Worm (Caenorhabditis elegans) whole organism, early embryonic: Measurements from ENCODE around the gene C15B12.1.

ENCODE experiments used
- B0310.2 ChIP-seq: sonication (generic microtip); optimal IDR thresholded peaks from 2 replicates; lab custom pipeline; 2016; ENCODE audit warnings: mild to moderate bottlenecking, missing genetic modification characterization, missing compliant biosample characterization
- F13C5.2 ChIP-seq: sonication (generic microtip); optimal IDR thresholded peaks from 2 replicates; lab custom pipeline; 2017; ENCODE audit warnings: mild to moderate bottlenecking, missing genetic modification characterization, inconsistent platforms, missing compliant biosample characterization
- aly-1 ChIP-seq: sonication (generic microtip); optimal IDR thresholded peaks from 2 replicates; lab custom pipeline; 2016; ENCODE audit warnings: missing genetic modification characterization, missing compliant biosample characterization
- ama-1 ChIP-seq: fragments of 150-350 bp; optimal IDR thresholded peaks from 2 replicates; lab custom pipeline; 2014
- ceh-13 ChIP-seq: fragments of 200-800 bp; sonication (Bioruptor generic); optimal IDR thresholded peaks from 2 replicates; lab custom pipeline; 2018; ENCODE audit warnings: mild to moderate bottlenecking, missing genetic modification characterization, missing compliant biosample characterization
- ceh-36 ChIP-seq: sonication (generic microtip); optimal IDR thresholded peaks from 2 replicates; lab custom pipeline; 2016; ENCODE audit warnings: missing genetic modification characterization, inconsistent platforms, missing compliant biosample characterization
- ets-7 ChIP-seq: sonication (generic microtip); optimal IDR thresholded peaks from 2 replicates; lab custom pipeline; 2016; ENCODE audit warnings: missing genotype, missing genetic modification characterization, missing compliant biosample characterization
- flt-1 ChIP-seq: fragments of 200-800 bp; sonication (Bioruptor generic); IDR thresholded peaks from 2 replicates; pipeline ENCODE4 v1.3.6; 2022; ENCODE audit warnings: missing genetic modification characterization, missing compliant biosample characterization
- hmbx-1 ChIP-seq: sonication (generic microtip); optimal IDR thresholded peaks from 2 replicates; lab custom pipeline; 2016; ENCODE audit warnings: mild to moderate bottlenecking, missing genetic modification characterization, missing compliant biosample characterization
- hmg-4 ChIP-seq: fragments of 200-800 bp; sonication (Bioruptor generic); optimal IDR thresholded peaks from 2 replicates; lab custom pipeline; 2018; ENCODE audit warnings: mild to moderate bottlenecking, missing genetic modification characterization, missing compliant biosample characterization
- hnd-1 ChIP-seq: sonication (generic microtip); optimal IDR thresholded peaks from 2 replicates; lab custom pipeline; 2016; ENCODE audit warnings: missing genetic modification characterization, missing compliant biosample characterization
- pes-1 ChIP-seq: fragments of 200-800 bp; sonication (Bioruptor generic); IDR thresholded peaks from 2 replicates; pipeline ENCODE4 v1.3.6; 2022; ENCODE audit warnings: missing genetic modification reagents, missing genetic modification characterization, missing compliant biosample characterization
- scrt-1 ChIP-seq: fragments of 200-800 bp; sonication (Bioruptor generic); IDR thresholded peaks from 2 replicates; pipeline ENCODE4 v1.3.6; 2022; ENCODE audit warnings: missing genetic modification characterization, missing compliant biosample characterization
- sea-1 ChIP-seq: fragments of 200-800 bp; sonication (Bioruptor generic); conservative IDR thresholded peaks from 2 replicates; pipeline ENCODE4 v1.3.6; 2022; ENCODE audit warnings: missing genetic modification characterization, missing compliant biosample characterization
- tbx-11 ChIP-seq: fragments of 200-800 bp; sonication (Bioruptor generic); IDR thresholded peaks from 2 replicates; pipeline ENCODE4 v1.3.6; 2022; ENCODE audit warnings: missing genetic modification characterization, missing compliant biosample characterization
- tbx-37 ChIP-seq: fragments of 200-800 bp; sonication (Bioruptor generic); conservative IDR thresholded peaks from 2 replicates; pipeline ENCODE4 v1.3.6; 2022; ENCODE audit warnings: missing genetic modification reagents, missing genetic modification characterization, missing compliant biosample characterization
- tra-4 ChIP-seq: sonication (generic microtip); optimal IDR thresholded peaks from 2 replicates; lab custom pipeline; 2017; ENCODE audit warnings: missing genetic modification characterization, missing compliant biosample characterization

Gene C15B12.1

ce11 chrX:6511985-6512384 is 35.4 kb downstream of the C15B12.1 start, which contains the start of gene ttr-35:
TSS of gene ttr-35 (plus strand) at chrX:6512285.
- TF ChIP-seq ets-7 (tag; lab: Kevin White, UChicago), result no peak

ce11 chrX:6514466-6514865 is 37.9 kb downstream of the C15B12.1 start:
- TF ChIP-seq ets-7 (tag; lab: Kevin White, UChicago) (no peak), hmbx-1 (tag; lab: Kevin White, UChicago) (no peak), pes-1 (no peak), ama-1 (lab: Kevin White, UChicago) (no peak), ceh-36 (tag; lab: Kevin White, UChicago) (no peak), tra-4 (tag; lab: Kevin White, UChicago) (no peak), tbx-37 (no peak), ceh-13 (GFP tag; lab: Kevin White, UChicago) (no peak), tbx-11 (GFP tag; lab: Robert Waterston, UW) (no peak), F13C5.2 (tag; lab: Kevin White, UChicago) (no peak), aly-1 (tag; lab: Kevin White, UChicago) (no peak), flt-1 (GFP tag; lab: Robert Waterston, UW) (no peak), scrt-1 (GFP tag; lab: Robert Waterston, UW) (no peak), hmg-4 (no peak), B0310.2 (tag; lab: Kevin White, UChicago) (no peak), sea-1 (no peak), hnd-1 (tag; lab: Kevin White, UChicago) (no peak)

ce11 chrX:6515267-6515666 is 38.7 kb downstream of the C15B12.1 start:
- TF ChIP-seq ceh-36 (tag; lab: Kevin White, UChicago), result no peak
- no peak for TF ChIP-seq scrt-1 (GFP tag; lab: Robert Waterston, UW)

ce11 chrX:6517025-6517770 is 40.6 kb downstream of the C15B12.1 start:
- TF ChIP-seq ets-7 (tag; lab: Kevin White, UChicago), result no peak
- TF ChIP-seq ceh-36 (tag; lab: Kevin White, UChicago), result no peak
- TF ChIP-seq sea-1, result no peak
- TF ChIP-seq scrt-1 (GFP tag; lab: Robert Waterston, UW), result no peak
- TF ChIP-seq aly-1 (tag; lab: Kevin White, UChicago), result no peak
- TF ChIP-seq ceh-13 (GFP tag; lab: Kevin White, UChicago), result no peak
- no peak for TF ChIP-seq flt-1 (GFP tag; lab: Robert Waterston, UW)
- no peak for TF ChIP-seq F13C5.2 (tag; lab: Kevin White, UChicago)
- no peak for TF ChIP-seq hnd-1 (tag; lab: Kevin White, UChicago)
- no peak for TF ChIP-seq tbx-37

DNA sequence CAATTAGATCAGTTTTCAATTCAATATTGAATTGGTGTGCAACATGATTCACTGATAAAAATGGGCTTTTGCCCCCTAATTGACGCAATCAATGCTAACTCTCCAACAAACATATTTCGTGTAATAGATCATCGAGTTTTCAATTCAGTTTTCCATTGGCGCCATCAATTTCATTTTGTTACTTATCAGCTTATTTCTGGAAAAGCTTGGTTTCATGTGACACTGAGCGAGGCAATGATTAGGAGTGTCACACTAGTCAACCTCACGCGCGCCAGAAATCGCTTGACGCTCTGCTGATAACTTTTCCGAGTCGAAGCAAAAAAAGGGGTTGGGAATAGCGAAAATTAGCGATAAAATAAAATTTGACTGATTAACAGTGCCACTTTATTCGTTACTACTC is 41.9 kb downstream of the C15B12.1 start, which contains the start of gene ets-4:
Gene ets-4, plus strand, starts transcription at position 347 of the 400 bp plus-strand sequence.
- TF ChIP-seq hmg-4 (no peak), tbx-11 (GFP tag; lab: Robert Waterston, UW) (no peak), B0310.2 (tag; lab: Kevin White, UChicago) (no peak), scrt-1 (GFP tag; lab: Robert Waterston, UW) (no peak), sea-1 (no peak), pes-1 (no peak), hnd-1 (tag; lab: Kevin White, UChicago) (no peak), aly-1 (tag; lab: Kevin White, UChicago) (no peak), ets-7 (tag; lab: Kevin White, UChicago) (no peak)

ce11 chrX:6519473-6519872 is 42.9 kb downstream of the C15B12.1 start:
- no peak for TF ChIP-seq F13C5.2 (tag; lab: Kevin White, UChicago)
- TF ChIP-seq ceh-36 (tag; lab: Kevin White, UChicago), result no peak
- no peak for TF ChIP-seq tra-4 (tag; lab: Kevin White, UChicago)
- TF ChIP-seq hmbx-1 (tag; lab: Kevin White, UChicago), result no peak

ce11 chrX:6519946-6520345 is 43.3 kb downstream of the C15B12.1 start:
- TF ChIP-seq F13C5.2 (tag; lab: Kevin White, UChicago) (no peak), ceh-36 (tag; lab: Kevin White, UChicago) (no peak), tbx-37 (no peak), pes-1 (no peak), ama-1 (lab: Kevin White, UChicago) (no peak), sea-1 (no peak), B0310.2 (tag; lab: Kevin White, UChicago) (no peak)

DNA sequence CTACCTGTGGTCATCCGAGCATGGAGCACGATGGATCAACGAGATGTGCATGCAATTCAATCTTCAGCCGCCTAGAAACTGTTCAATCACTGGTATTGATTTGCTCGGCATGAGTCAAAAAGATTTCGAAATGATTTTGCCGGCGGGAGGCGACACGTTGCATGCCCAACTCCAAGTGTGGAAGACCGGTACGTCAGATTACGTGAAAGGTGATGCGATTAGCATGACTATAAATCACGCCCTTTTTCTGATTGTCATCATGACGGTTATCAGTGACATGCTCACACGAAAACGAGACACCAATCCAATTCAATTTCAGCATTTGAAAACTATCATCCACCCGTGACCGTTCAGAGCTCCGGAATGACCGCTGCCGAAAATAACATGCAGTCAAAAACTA is 44.0 kb downstream of the C15B12.1 start:
- no peak for TF ChIP-seq ceh-13 (GFP tag; lab: Kevin White, UChicago)
- TF ChIP-seq tra-4 (tag; lab: Kevin White, UChicago), result no peak
- no peak for TF ChIP-seq ama-1 (lab: Kevin White, UChicago)
- no peak for TF ChIP-seq scrt-1 (GFP tag; lab: Robert Waterston, UW)
- TF ChIP-seq flt-1 (GFP tag; lab: Robert Waterston, UW), result no peak
- TF ChIP-seq hmbx-1 (tag; lab: Kevin White, UChicago), result no peak
- TF ChIP-seq pes-1, result no peak
- TF ChIP-seq F13C5.2 (tag; lab: Kevin White, UChicago), result no peak
- TF ChIP-seq hmg-4, result no peak
- TF ChIP-seq B0310.2 (tag; lab: Kevin White, UChicago), result no peak
- no peak for TF ChIP-seq sea-1
